Worm (Caenorhabditis elegans): ENCODE measurements around the gene ipp-5.
A peak's percentile ranks its signal among the peaks of the same experiment; 100 is the strongest.

ipp-5 gene

ce11 chrX:6041995-6042481 is 10.8 kb downstream of the ipp-5 start (continued):
- TF ChIP-seq F44E2.7 (GFP tag; IDR thresholded peaks at IDR 0.05) = no peak
- peak in 1 of 2 experiments; percentile 10 for TF ChIP-seq unc-62 (GFP tag; optimal IDR thresholded peaks at IDR 0.05 in 1 of 2)
- TF ChIP-seq unc-62 (tag; optimal IDR thresholded peaks at IDR 0.05) = no peak
- TF ChIP-seq nhr-28 (tag; optimal IDR thresholded peaks at IDR 0.05) = peak; percentile 93
- peak; percentile 39 for TF ChIP-seq gei-8 (GFP tag; optimal IDR thresholded peaks at IDR 0.05)
- TF ChIP-seq T20F7.1 (GFP tag; optimal IDR thresholded peaks at IDR 0.05) = no peak
- TF ChIP-seq egl-27 (tag; optimal IDR thresholded peaks at IDR 0.05) = no peak
- TF ChIP-seq F26F4.8 (GFP tag; conservative IDR thresholded peaks at IDR 0.05) = no peak
- TF ChIP-seq daf-16 (GFP tag; optimal IDR thresholded peaks at IDR 0.05) = peak; percentile 23 to 82
- peak; percentile 97 for TF ChIP-seq daf-16 (tag; optimal IDR thresholded peaks at IDR 0.05)
- no peak for TF ChIP-seq Y75B8A.6 (GFP tag; IDR thresholded peaks at IDR 0.05)
- peak; percentile 86 for TF ChIP-seq mep-1 (tag; optimal IDR thresholded peaks at IDR 0.05)
- no peak for TF ChIP-seq egl-43 (GFP tag; IDR thresholded peaks at IDR 0.05)
- TF ChIP-seq lin-38 (GFP tag; IDR thresholded peaks at IDR 0.05) = no peak
- peak; percentile 74 for TF ChIP-seq nhr-77 (tag; optimal IDR thresholded peaks at IDR 0.05)
- no peak for TF ChIP-seq nhr-41 (GFP tag; IDR thresholded peaks at IDR 0.05)
- TF ChIP-seq sdz-12 (GFP tag; optimal IDR thresholded peaks at IDR 0.05) = no peak
- TF ChIP-seq nhr-25 (tag; optimal IDR thresholded peaks at IDR 0.05; ENCODE audit: borderline replicate concordance, insufficient read depth) = peak; percentile 84
- TF ChIP-seq snpc-4 (tag; optimal IDR thresholded peaks at IDR 0.05) = no peak
- TF ChIP-seq Y105C5A.15 (GFP tag; IDR thresholded peaks at IDR 0.05) = no peak
- TF ChIP-seq jun-1 (tag; optimal IDR thresholded peaks at IDR 0.05) = no peak
- TF ChIP-seq lin-15B (tag; optimal IDR thresholded peaks at IDR 0.05) = no peak

DNA sequence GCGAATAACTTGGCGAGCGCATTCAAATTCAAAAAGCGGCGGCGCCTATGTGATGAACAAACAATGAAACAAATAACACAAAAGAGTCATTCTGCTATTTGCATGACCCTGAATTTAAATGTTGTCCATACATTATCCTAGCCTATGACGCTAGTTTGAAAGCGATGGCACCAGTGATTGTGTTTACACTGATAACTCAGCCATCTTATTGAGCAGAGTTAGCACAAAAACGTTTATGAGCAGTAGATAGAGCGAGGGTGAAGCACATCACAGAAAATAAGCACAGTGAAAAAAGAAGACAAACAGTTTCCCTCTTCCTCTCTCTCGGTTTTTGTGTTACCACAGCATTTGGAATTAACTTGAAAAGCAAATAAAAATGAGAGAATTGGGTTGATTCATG is 12.0 kb downstream of the ipp-5 start:
- no peak for TF ChIP-seq daf-16 (GFP tag; optimal IDR thresholded peaks at IDR 0.05)
- peak; percentile 74 for TF ChIP-seq daf-16 (tag; optimal IDR thresholded peaks at IDR 0.05)
- TF ChIP-seq daf-19 (GFP tag; conservative IDR thresholded peaks at IDR 0.05) = no peak
- TF ChIP-seq nhr-28 (tag; optimal IDR thresholded peaks at IDR 0.05) = peak; percentile 58
- TF ChIP-seq nhr-42 (GFP tag; IDR thresholded peaks at IDR 0.05) = no peak
- TF ChIP-seq aha-1 (tag) = peak; percentile 86
- no peak for TF ChIP-seq egl-27 (tag; optimal IDR thresholded peaks at IDR 0.05)
- peak in 1 of 2 experiments; percentile 57 for TF ChIP-seq unc-62 (GFP tag; optimal IDR thresholded peaks at IDR 0.05 in 1 of 2)
- TF ChIP-seq unc-62 (tag; optimal IDR thresholded peaks at IDR 0.05) = no peak
- no peak for TF ChIP-seq dmd-8 (GFP tag; IDR thresholded peaks at IDR 0.05)
- TF ChIP-seq attf-4 (tag; optimal IDR thresholded peaks at IDR 0.05) = no peak
- peak; percentile 45 for TF ChIP-seq nhr-6 (tag; optimal IDR thresholded peaks at IDR 0.05)

- TF ChIP-seq egl-43 (GFP tag; IDR thresholded peaks at IDR 0.05) = no peak
- no peak for TF ChIP-seq nhr-28 (tag; optimal IDR thresholded peaks at IDR 0.05)
- TF ChIP-seq nhr-42 (GFP tag; IDR thresholded peaks at IDR 0.05) = no peak
- no peak for TF ChIP-seq sdz-12 (GFP tag; optimal IDR thresholded peaks at IDR 0.05)
- TF ChIP-seq nhr-11 (tag; optimal IDR thresholded peaks at IDR 0.05) = no peak
- TF ChIP-seq attf-4 (tag; optimal IDR thresholded peaks at IDR 0.05) = no peak
- no peak for TF ChIP-seq R02D3.7 (tag; optimal IDR thresholded peaks at IDR 0.05)
- TF ChIP-seq set-16 (GFP tag; IDR thresholded peaks at IDR 0.05) = no peak
- TF ChIP-seq daf-8 (GFP tag; IDR thresholded peaks at IDR 0.05) = no peak
- TF ChIP-seq unc-39 (tag; optimal IDR thresholded peaks at IDR 0.05) = no peak
- TF ChIP-seq lin-15B (tag; optimal IDR thresholded peaks at IDR 0.05) = no peak
- no peak for TF ChIP-seq ZK546.5 (tag; optimal IDR thresholded peaks at IDR 0.05)
- no peak for TF ChIP-seq fkh-10 (GFP tag; optimal IDR thresholded peaks at IDR 0.05)
- no peak for TF ChIP-seq dpl-1 (GFP tag; optimal IDR thresholded peaks at IDR 0.05)
- no peak for TF ChIP-seq aly-2 (tag; optimal IDR thresholded peaks at IDR 0.05)
- TF ChIP-seq nhr-6 (tag; optimal IDR thresholded peaks at IDR 0.05) = no peak
- TF ChIP-seq lin-1 (GFP tag; IDR thresholded peaks at IDR 0.05) = no peak
These were observed 17.2 kb downstream of the ipp-5 start, which contains the start of gene pak-1 for ce11 chrX:6048508-6048907. pak-1 (minus strand) TSS chrX:6048608.

Data from whole organism, L4 larva.